Fruit fly (Drosophila melanogaster) whole organism, prepupa: ENCODE data around the gene CG44002.

Source experiments
- CG1621 ChIP-seq: fragments of 200-800 bp; sonication (Bioruptor generic); optimal IDR thresholded peaks from 3 replicates; lab custom pipeline; 2018; ENCODE audit warnings: missing biosample characterization, mild to moderate bottlenecking, missing genetic modification characterization
- CG31627 ChIP-seq: fragments of 200-800 bp; sonication (Bioruptor generic); optimal IDR thresholded peaks from 3 replicates; lab custom pipeline; 2016; ENCODE audit warnings: missing biosample characterization, missing genetic modification characterization
- Eip75B ChIP-seq: fragments of 200-800 bp; sonication (Bioruptor generic); optimal IDR thresholded peaks from 3 replicates; lab custom pipeline; 2016; ENCODE audit warnings: missing biosample characterization, missing genetic modification characterization
- Hr38 ChIP-seq: sonication (Bioruptor generic); optimal IDR thresholded peaks from 2 replicates; lab custom pipeline; 2016; ENCODE audit warnings: missing biosample characterization, missing genetic modification characterization
- dac ChIP-seq: fragments of 200-800 bp; sonication (Bioruptor generic); optimal IDR thresholded peaks from 2 replicates; lab custom pipeline; 2017; ENCODE audit warnings: missing biosample characterization, mild to moderate bottlenecking, missing genetic modification characterization
- salr ChIP-seq, 2 experiments: fragments of 200-800 bp; sonication (Bioruptor generic); optimal IDR thresholded peaks; 3 replicates each; lab custom pipeline; 2016 to 2018; ENCODE audit warnings: missing biosample characterization in 2 of 2, missing genetic modification characterization in 2 of 2, mild to moderate bottlenecking in 1 of 2

- TF ChIP-seq dac (GFP tag; lab: Kevin White, UChicago) (no peak), Hr38 (GFP tag; lab: Kevin White, UChicago) (no peak), CG31627 (GFP tag; lab: Kevin White, UChicago) (no peak), Eip75B (GFP tag; lab: Kevin White, UChicago) (no peak), salr (GFP tag; optimal IDR thresholded peaks at IDR 0.05; lab: Kevin White, UChicago) (no peak), CG1621 (tag; lab: Kevin White, UChicago) (no peak)
Observed at dm6 chr2L:3143908-3144307, 27.0 kb downstream of the CG44002 start.
